Worm (Caenorhabditis elegans): Measurements from ENCODE around the gene Y82E9BR.19.
A peak's percentile ranks its signal among the peaks of the same experiment; 100 is the strongest.

Gene Y82E9BR.19

DNA sequence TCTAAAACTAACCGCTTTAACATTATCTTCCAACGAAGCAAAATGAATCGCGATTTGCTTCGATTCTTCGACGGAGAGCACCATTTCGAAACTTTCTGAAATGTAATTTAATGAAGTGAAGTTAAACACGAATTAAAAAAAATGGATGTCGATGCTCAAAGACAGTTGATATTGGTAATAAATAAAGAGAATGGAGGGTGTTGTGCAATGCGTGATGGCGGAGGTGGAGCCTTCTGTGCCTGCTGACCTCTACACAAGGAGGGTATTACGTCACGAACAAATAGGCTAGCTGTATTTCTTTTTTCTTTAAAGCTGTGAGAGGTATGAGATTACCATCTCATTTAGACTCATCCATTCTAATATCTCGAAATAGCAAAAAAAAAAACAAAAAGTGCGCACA is 39.5 kb downstream of the Y82E9BR.19 start, which contains the start of gene Y82E9BR.17:
Gene Y82E9BR.17, minus strand, starts transcription at position 101 of the 400 bp plus-strand sequence.
- TF ChIP-seq lin-40 (tag; optimal IDR thresholded peaks at IDR 0.05), result no peak
- TF ChIP-seq tlf-1 (GFP tag; optimal IDR thresholded peaks at IDR 0.05), result no peak
- TF ChIP-seq nhr-120 (GFP tag; IDR thresholded peaks at IDR 0.05), result no peak
- no peak for TF ChIP-seq rec-8 (tag; optimal IDR thresholded peaks at IDR 0.05)
- TF ChIP-seq ekl-4 (GFP tag; IDR thresholded peaks at IDR 0.05), result no peak
- no peak for TF ChIP-seq ceh-58 (GFP tag; IDR thresholded peaks at IDR 0.05)
- no peak for TF ChIP-seq nhr-90 (tag; optimal IDR thresholded peaks at IDR 0.05)
- no peak for TF ChIP-seq B0336.3 (GFP tag; IDR thresholded peaks at IDR 0.05)
- no peak for TF ChIP-seq hmg-1.2 (GFP tag; IDR thresholded peaks at IDR 0.05)
- no peak for TF ChIP-seq snpc-3.4 (tag; optimal IDR thresholded peaks at IDR 0.05)
- no peak for TF ChIP-seq B0035.1 (tag; optimal IDR thresholded peaks at IDR 0.05)
- no peak for TF ChIP-seq ztf-28 (GFP tag; IDR thresholded peaks at IDR 0.05)
- TF ChIP-seq T07F8.4 (tag; optimal IDR thresholded peaks at IDR 0.05), result no peak
- no peak for TF ChIP-seq unc-62 (GFP tag; optimal IDR thresholded peaks at IDR 0.05)
- no peak for TF ChIP-seq pbrm-1 (GFP tag; IDR thresholded peaks at IDR 0.05)
- TF ChIP-seq F10E7.11 (tag; optimal IDR thresholded peaks at IDR 0.05), result no peak
- TF ChIP-seq F23B12.7 (tag; optimal IDR thresholded peaks at IDR 0.05; ENCODE audit: insufficient read depth), result no peak
- no peak for TF ChIP-seq ceh-91 (GFP tag; IDR thresholded peaks at IDR 0.05)

- peak; percentile 65; the same call in 1 of the 2 replicates for TF ChIP-seq zfh-2 (GFP tag; conservative IDR thresholded peaks at IDR 0.05)
- TF ChIP-seq Y53F4B.3 (GFP tag; IDR thresholded peaks at IDR 0.05), result no peak
- no peak for TF ChIP-seq xnd-1 (tag; optimal IDR thresholded peaks at IDR 0.05)
- TF ChIP-seq F57C9.4 (tag; optimal IDR thresholded peaks at IDR 0.05), result no peak
- no peak for TF ChIP-seq hmg-20 (GFP tag; IDR thresholded peaks at IDR 0.05)
- no peak for TF ChIP-seq lin-54 (GFP tag; optimal IDR thresholded peaks at IDR 0.05)
- TF ChIP-seq lsl-1 (GFP tag; optimal IDR thresholded peaks at IDR 0.05), result no peak
Observed at ce11 chrIII:1446747-1447146, 48.4 kb downstream of the Y82E9BR.19 start.

DNA sequence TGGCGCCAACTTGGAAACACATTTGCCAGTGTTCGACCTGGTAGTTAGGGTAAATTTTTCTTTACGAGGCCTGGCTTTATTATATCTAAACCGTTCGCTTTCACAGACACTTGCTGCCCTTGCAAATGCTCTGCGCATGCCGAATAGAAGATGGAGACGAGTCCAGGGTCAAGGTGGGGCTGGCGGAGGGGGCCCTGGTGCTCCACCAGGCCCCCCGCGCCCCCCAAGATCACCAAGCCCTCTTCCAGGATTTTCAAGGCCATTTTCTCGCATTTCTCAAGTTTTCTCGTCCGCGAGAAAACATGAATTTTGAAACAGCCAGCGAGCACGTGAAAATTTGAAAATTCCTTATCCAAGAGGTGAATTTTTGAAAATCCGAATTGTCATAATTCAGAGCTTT is 55.5 kb downstream of the Y82E9BR.19 start:
- TF ChIP-seq mcd-1 (GFP tag; IDR thresholded peaks at IDR 0.05), result 0 out of 2 replicates have a peak, but pooled peaks have one; percentile 15
- TF ChIP-seq attf-5 (GFP tag; optimal IDR thresholded peaks at IDR 0.05), result no peak
- TF ChIP-seq egrh-3 (GFP tag; IDR thresholded peaks at IDR 0.05), result peak; percentile 68; the same call in 1 of the 2 replicates
- TF ChIP-seq madf-6 (GFP tag; IDR thresholded peaks at IDR 0.05), result no peak
- no peak for TF ChIP-seq him-1 (tag; optimal IDR thresholded peaks at IDR 0.05)
- no peak for TF ChIP-seq pha-4 (tag; optimal IDR thresholded peaks at IDR 0.05)
- TF ChIP-seq D2030.7 (GFP tag; IDR thresholded peaks at IDR 0.05), result no peak
- TF ChIP-seq zfh-2 (GFP tag; conservative IDR thresholded peaks at IDR 0.05), result peak; percentile 79
- TF ChIP-seq rpc-1 (optimal IDR thresholded peaks at IDR 0.05), result no peak
- no peak for TF ChIP-seq rpc-1 (tag; optimal IDR thresholded peaks at IDR 0.05)
- no peak for TF ChIP-seq ztf-28 (GFP tag; IDR thresholded peaks at IDR 0.05)
- no peak for TF ChIP-seq nhr-179 (tag; optimal IDR thresholded peaks at IDR 0.05)
- TF ChIP-seq xnd-1 (tag; optimal IDR thresholded peaks at IDR 0.05), result no peak

ce11 chrIII:1436738-1437137 is 58.4 kb downstream of the Y82E9BR.19 start:
- TF ChIP-seq mcd-1 (GFP tag; IDR thresholded peaks at IDR 0.05) (peak; percentile 42; the same call in 1 of the 2 replicates), nhr-120 (GFP tag; IDR thresholded peaks at IDR 0.05) (no peak), hmg-1.2 (GFP tag; IDR thresholded peaks at IDR 0.05) (peak; percentile 93), ekl-4 (GFP tag; IDR thresholded peaks at IDR 0.05) (no peak), zim-3 (tag; optimal IDR thresholded peaks at IDR 0.05) (no peak), nhr-179 (tag; optimal IDR thresholded peaks at IDR 0.05) (no peak), nfya-2 (GFP tag; IDR thresholded peaks at IDR 0.05) (no peak), egrh-3 (GFP tag; IDR thresholded peaks at IDR 0.05) (peak; percentile 61; the same call in 1 of the 2 replicates), K12H6.12 (tag; optimal IDR thresholded peaks at IDR 0.05) (no peak), lsl-1 (GFP tag; optimal IDR thresholded peaks at IDR 0.05) (no peak), die-1 (tag; optimal IDR thresholded peaks at IDR 0.05) (no peak), attf-6 (GFP tag; IDR thresholded peaks at IDR 0.05) (no peak), lin-35 (GFP tag; optimal IDR thresholded peaks at IDR 0.05) (no peak), nfya-1 (tag; optimal IDR thresholded peaks at IDR 0.05; ENCODE audit: borderline replicate concordance, insufficient read depth) (no peak), ceh-91 (GFP tag; IDR thresholded peaks at IDR 0.05) (no peak), nfyb-1 (GFP tag; IDR thresholded peaks at IDR 0.05) (peak; percentile 88)

All from whole organism, young adult.